Fruit fly (Drosophila melanogaster): Measurements from ENCODE around the gene Ubi-p63E.

Ubi-p63E gene

dm6 chr3L:3885933-3886332 lies 17.1 kb downstream of the Ubi-p63E start:
- no peak for TF ChIP-seq CG8478 (optimal IDR thresholded peaks at IDR 0.05)
- TF ChIP-seq Dll (optimal IDR thresholded peaks at IDR 0.05): no peak
- TF ChIP-seq pan (optimal IDR thresholded peaks at IDR 0.05): no peak
- TF ChIP-seq psq (optimal IDR thresholded peaks at IDR 0.05): no peak
- no peak for TF ChIP-seq EcR (GFP tag; optimal IDR thresholded peaks at IDR 0.05)

- TF ChIP-seq Dll (optimal IDR thresholded peaks at IDR 0.05): no peak
- TF ChIP-seq CG8478 (optimal IDR thresholded peaks at IDR 0.05): no peak
Measured at dm6 chr3L:3882046-3882445, 20.9 kb downstream of the Ubi-p63E start.

dm6 chr3L:3878734-3879310 lies 24.2 kb downstream of the Ubi-p63E start:
- no peak for TF ChIP-seq psq (optimal IDR thresholded peaks at IDR 0.05)
- no peak for TF ChIP-seq Dll (optimal IDR thresholded peaks at IDR 0.05)
- TF ChIP-seq usp (GFP tag; optimal IDR thresholded peaks at IDR 0.05): no peak
- TF ChIP-seq CG8478 (optimal IDR thresholded peaks at IDR 0.05): no peak
- no peak for TF ChIP-seq pan (optimal IDR thresholded peaks at IDR 0.05)
- no peak for TF ChIP-seq EcR (GFP tag; optimal IDR thresholded peaks at IDR 0.05)

dm6 chr3L:3876861-3877260 lies 26.1 kb downstream of the Ubi-p63E start:
- TF ChIP-seq CG8478 (optimal IDR thresholded peaks at IDR 0.05) (no peak), psq (optimal IDR thresholded peaks at IDR 0.05) (no peak), pan (optimal IDR thresholded peaks at IDR 0.05) (no peak), Dll (optimal IDR thresholded peaks at IDR 0.05) (no peak), EcR (GFP tag; optimal IDR thresholded peaks at IDR 0.05) (no peak), usp (GFP tag; optimal IDR thresholded peaks at IDR 0.05) (no peak)

dm6 chr3L:3875996-3876395 lies 27.0 kb downstream of the Ubi-p63E start:
- no peak for TF ChIP-seq Dll (optimal IDR thresholded peaks at IDR 0.05)
- TF ChIP-seq psq (optimal IDR thresholded peaks at IDR 0.05): no peak
- TF ChIP-seq pan (optimal IDR thresholded peaks at IDR 0.05): no peak
- TF ChIP-seq CG8478 (optimal IDR thresholded peaks at IDR 0.05): no peak
- no peak for TF ChIP-seq EcR (GFP tag; optimal IDR thresholded peaks at IDR 0.05)
- TF ChIP-seq usp (GFP tag; optimal IDR thresholded peaks at IDR 0.05): no peak

- no peak for TF ChIP-seq pan (optimal IDR thresholded peaks at IDR 0.05)
- no peak for TF ChIP-seq usp (GFP tag; optimal IDR thresholded peaks at IDR 0.05)
- TF ChIP-seq EcR (GFP tag; optimal IDR thresholded peaks at IDR 0.05): no peak
- TF ChIP-seq CG8478 (optimal IDR thresholded peaks at IDR 0.05): no peak
- TF ChIP-seq Dll (optimal IDR thresholded peaks at IDR 0.05): no peak
- no peak for TF ChIP-seq psq (optimal IDR thresholded peaks at IDR 0.05)
Measured at dm6 chr3L:3875004-3875403, 28.0 kb downstream of the Ubi-p63E start.

- TF ChIP-seq psq (optimal IDR thresholded peaks at IDR 0.05) (no peak), CG8478 (optimal IDR thresholded peaks at IDR 0.05) (no peak), usp (GFP tag; optimal IDR thresholded peaks at IDR 0.05) (no peak), EcR (GFP tag; optimal IDR thresholded peaks at IDR 0.05) (no peak), Dll (optimal IDR thresholded peaks at IDR 0.05) (no peak), pan (optimal IDR thresholded peaks at IDR 0.05) (no peak)
Measured at dm6 chr3L:3873094-3873493, 29.9 kb downstream of the Ubi-p63E start.

dm6 chr3L:3871284-3871683 lies 31.7 kb downstream of the Ubi-p63E start:
- TF ChIP-seq EcR (GFP tag; optimal IDR thresholded peaks at IDR 0.05): no peak
- no peak for TF ChIP-seq pan (optimal IDR thresholded peaks at IDR 0.05)

dm6 chr3L:3868014-3868413 lies 35.0 kb downstream of the Ubi-p63E start:
- TF ChIP-seq Dll (optimal IDR thresholded peaks at IDR 0.05): no peak
- TF ChIP-seq pan (optimal IDR thresholded peaks at IDR 0.05): no peak
- no peak for TF ChIP-seq EcR (GFP tag; optimal IDR thresholded peaks at IDR 0.05)
- no peak for TF ChIP-seq usp (GFP tag; optimal IDR thresholded peaks at IDR 0.05)
- no peak for TF ChIP-seq CG8478 (optimal IDR thresholded peaks at IDR 0.05)
- TF ChIP-seq psq (optimal IDR thresholded peaks at IDR 0.05): no peak

dm6 chr3L:3866429-3866828 lies 36.6 kb downstream of the Ubi-p63E start:
- TF ChIP-seq Dll (optimal IDR thresholded peaks at IDR 0.05): no peak
- TF ChIP-seq pan (optimal IDR thresholded peaks at IDR 0.05): no peak
- TF ChIP-seq psq (optimal IDR thresholded peaks at IDR 0.05): no peak
- TF ChIP-seq CG8478 (optimal IDR thresholded peaks at IDR 0.05): no peak
- no peak for TF ChIP-seq EcR (GFP tag; optimal IDR thresholded peaks at IDR 0.05)
- no peak for TF ChIP-seq usp (GFP tag; optimal IDR thresholded peaks at IDR 0.05)

dm6 chr3L:3865290-3865891 lies 37.6 kb downstream of the Ubi-p63E start:
- TF ChIP-seq pan (optimal IDR thresholded peaks at IDR 0.05) (no peak), Dll (optimal IDR thresholded peaks at IDR 0.05) (no peak), psq (optimal IDR thresholded peaks at IDR 0.05) (no peak), EcR (GFP tag; optimal IDR thresholded peaks at IDR 0.05) (no peak), usp (GFP tag; optimal IDR thresholded peaks at IDR 0.05) (no peak), CG8478 (optimal IDR thresholded peaks at IDR 0.05) (no peak)

- TF ChIP-seq pan (optimal IDR thresholded peaks at IDR 0.05) (no peak), EcR (GFP tag; optimal IDR thresholded peaks at IDR 0.05) (no peak), Dll (optimal IDR thresholded peaks at IDR 0.05) (no peak), usp (GFP tag; optimal IDR thresholded peaks at IDR 0.05) (no peak), CG8478 (optimal IDR thresholded peaks at IDR 0.05) (no peak), psq (optimal IDR thresholded peaks at IDR 0.05) (no peak)
Measured at dm6 chr3L:3863462-3863861, 39.5 kb downstream of the Ubi-p63E start.
